Worm (Caenorhabditis elegans) whole organism, young adult: ENCODE measurements around the gene fbxa-38.

ENCODE experiments used
- B0336.3 ChIP-seq: fragments of 200-800 bp; sonication (Bioruptor generic); IDR thresholded peaks from 2 replicates; pipeline ENCODE4 v1.3.6; 2022; ENCODE audit warnings: missing genetic modification characterization, missing compliant biosample characterization
- Y95B8A.8 ChIP-seq: fragments of 200-800 bp; sonication (Bioruptor generic); IDR thresholded peaks from 2 replicates; pipeline ENCODE4 v1.3.6; 2022; ENCODE audit warnings: missing genetic modification reagents, missing genetic modification characterization, missing compliant biosample characterization
- akir-1 ChIP-seq: fragments of 200-800 bp; sonication (Bioruptor generic); optimal IDR thresholded peaks from 2 replicates; lab custom pipeline; 2018; ENCODE audit warnings: mild to moderate bottlenecking, missing genetic modification characterization, moderate library complexity, missing compliant biosample characterization
- attf-5 ChIP-seq: fragments of 200-800 bp; sonication (Bioruptor generic); optimal IDR thresholded peaks from 2 replicates; lab custom pipeline; 2018; ENCODE audit warnings: mild to moderate bottlenecking, missing genetic modification characterization, missing compliant biosample characterization
- fkh-3 ChIP-seq: sonication (generic microtip); optimal IDR thresholded peaks from 2 replicates; lab custom pipeline; 2016; ENCODE audit warnings: mild to moderate bottlenecking, missing genetic modification characterization, missing compliant biosample characterization
- hmg-20 ChIP-seq: fragments of 200-800 bp; sonication (Bioruptor generic); IDR thresholded peaks from 2 replicates; pipeline ENCODE4 v1.3.6; 2022; ENCODE audit warnings: missing genetic modification reagents, missing genetic modification characterization, missing compliant biosample characterization
- lsl-1 ChIP-seq: fragments of 200-800 bp; sonication (Bioruptor generic); optimal IDR thresholded peaks from 2 replicates; lab custom pipeline; 2018; ENCODE audit warnings: mild to moderate bottlenecking, missing genetic modification characterization, moderate library complexity, missing compliant biosample characterization
- nfya-1 ChIP-seq: sonication (generic microtip); optimal IDR thresholded peaks from 2 replicates; lab custom pipeline; 2017; ENCODE audit warnings: antibody characterized with exemption, missing compliant biosample characterization, missing genetic modification characterization, borderline replicate concordance; ENCODE audit not compliant: insufficient read depth
- nfya-2 ChIP-seq: fragments of 200-800 bp; sonication (Bioruptor generic); IDR thresholded peaks from 2 replicates; pipeline ENCODE4 v1.3.6; 2022; ENCODE audit warnings: missing genetic modification reagents, missing genetic modification characterization, missing compliant biosample characterization
- nhr-179 ChIP-seq: sonication (generic microtip); optimal IDR thresholded peaks from 2 replicates; lab custom pipeline; 2016; ENCODE audit warnings: mild to moderate bottlenecking, missing genetic modification characterization, missing compliant biosample characterization

DNA sequence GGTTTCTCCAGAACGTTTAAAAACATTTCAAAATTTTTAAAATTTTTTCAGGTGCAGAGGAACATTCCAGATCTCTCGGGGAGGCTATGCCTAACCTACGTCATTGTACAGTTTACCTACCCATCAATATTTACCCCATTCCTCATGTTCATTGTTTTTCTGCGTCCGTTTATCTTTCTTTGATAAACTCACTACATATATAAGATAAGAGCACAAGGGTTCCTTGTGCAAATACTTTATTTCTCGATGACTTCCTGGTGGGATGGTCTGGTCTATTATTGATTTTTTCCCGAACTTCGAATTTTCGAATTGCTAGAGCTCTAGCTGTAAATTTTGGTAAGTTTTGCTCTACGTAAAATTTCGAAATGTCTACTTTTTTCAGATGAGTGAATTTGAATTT is 8.9 kb downstream of the fbxa-38 start:
- no peak for TF ChIP-seq nfya-1 (tag; lab: Kevin White, UChicago)
- TF ChIP-seq fkh-3 (tag; lab: Kevin White, UChicago): no peak
- no peak for TF ChIP-seq attf-5
- no peak for TF ChIP-seq akir-1 (GFP tag; lab: Kevin White, UChicago)
- no peak for TF ChIP-seq nfya-2 (GFP tag; lab: Robert Waterston, UW)
- TF ChIP-seq B0336.3 (GFP tag; lab: Robert Waterston, UW): no peak
- TF ChIP-seq Y95B8A.8 (GFP tag; lab: Robert Waterston, UW): no peak
- TF ChIP-seq lsl-1 (GFP tag; lab: Kevin White, UChicago): no peak
- no peak for TF ChIP-seq hmg-20 (GFP tag; lab: Robert Waterston, UW)
- no peak for TF ChIP-seq nhr-179 (tag; lab: Kevin White, UChicago)
